Fruit fly (Drosophila melanogaster) whole organism, embryonic: Measurements from ENCODE around the gene CG15916.

Experiments
- Atf3 ChIP-seq: fragments of 200-800 bp; sonication (Bioruptor generic); optimal IDR thresholded peaks from 3 replicates; lab custom pipeline; 2016; ENCODE audit warnings: missing biosample characterization, missing genetic modification characterization
- B-H1 ChIP-seq: fragments of 200-800 bp; sonication (Bioruptor generic); IDR thresholded peaks from 3 replicates; pipeline ENCODE4 v1.3.6; 2022; ENCODE audit warnings: missing biosample characterization, missing genetic modification characterization
- Bdp1 ChIP-seq: fragments of 200-800 bp; sonication (Bioruptor generic); optimal IDR thresholded peaks from 3 replicates; lab custom pipeline; 2016; ENCODE audit warnings: missing biosample characterization, missing genetic modification characterization
- BtbVII ChIP-seq: fragments of 200-800 bp; sonication (Bioruptor generic); optimal IDR thresholded peaks from 3 replicates; lab custom pipeline; 2017; ENCODE audit warnings: missing biosample characterization, mild to moderate bottlenecking, missing genetic modification characterization
- C15 ChIP-seq: fragments of 200-800 bp; sonication (Bioruptor generic); IDR thresholded peaks from 3 replicates; pipeline ENCODE4 v1.3.6; 2022; ENCODE audit warnings: missing biosample characterization, missing genetic modification characterization
- CG10321 ChIP-seq: fragments of 200-800 bp; sonication (Bioruptor generic); IDR thresholded peaks from 2 replicates; pipeline ENCODE4 v1.3.6; 2022; ENCODE audit warnings: missing biosample characterization, missing genetic modification characterization
- CG12744 ChIP-seq: fragments of 200-800 bp; sonication (Bioruptor generic); optimal IDR thresholded peaks from 2 replicates; lab custom pipeline; 2016; ENCODE audit warnings: missing biosample characterization, missing genetic modification characterization
- CG17359 ChIP-seq: fragments of 200-800 bp; sonication (Bioruptor generic); optimal IDR thresholded peaks from 3 replicates; lab custom pipeline; 2018; ENCODE audit warnings: missing biosample characterization, mild to moderate bottlenecking, missing genetic modification characterization, moderate library complexity
- CG18476 ChIP-seq: fragments of 200-800 bp; sonication (Bioruptor generic); optimal IDR thresholded peaks from 2 replicates; lab custom pipeline; 2016; ENCODE audit warnings: missing biosample characterization, mild to moderate bottlenecking, missing genetic modification characterization
- CG30431 ChIP-seq: fragments of 200-800 bp; sonication (Bioruptor generic); optimal IDR thresholded peaks from 2 replicates; lab custom pipeline; 2017; ENCODE audit warnings: missing biosample characterization, missing genetic modification characterization
- CG32767 ChIP-seq: fragments of 200-800 bp; sonication (Bioruptor generic); IDR thresholded peaks from 2 replicates; pipeline ENCODE4 v1.3.6; 2022; ENCODE audit warnings: missing biosample characterization, missing genetic modification characterization
- CG34376 ChIP-seq: fragments of 200-800 bp; sonication (Bioruptor generic); optimal IDR thresholded peaks from 2 replicates; lab custom pipeline; 2018; ENCODE audit warnings: missing biosample characterization, mild to moderate bottlenecking, missing genetic modification characterization
- CG4820 ChIP-seq: fragments of 200-800 bp; sonication (Bioruptor generic); optimal IDR thresholded peaks from 3 replicates; lab custom pipeline; 2016; ENCODE audit warnings: missing biosample characterization, missing genetic modification characterization
- CG4854 ChIP-seq: fragments of 200-800 bp; sonication (Bioruptor generic); optimal IDR thresholded peaks from 2 replicates; lab custom pipeline; 2016; ENCODE audit warnings: missing biosample characterization, missing genetic modification characterization, inconsistent platforms
- CG7357 ChIP-seq: fragments of 200-800 bp; sonication (Bioruptor generic); IDR thresholded peaks from 3 replicates; pipeline ENCODE4 v1.3.6; 2022; ENCODE audit warnings: missing biosample characterization, missing genetic modification characterization
- CG9797 ChIP-seq: fragments of 200-800 bp; sonication (Bioruptor generic); optimal IDR thresholded peaks from 3 replicates; lab custom pipeline; 2018; ENCODE audit warnings: missing biosample characterization, mild to moderate bottlenecking, missing genetic modification characterization
- CkIIα-i1 ChIP-seq: fragments of 200-800 bp; sonication (Bioruptor generic); IDR thresholded peaks from 2 replicates; pipeline ENCODE4 v1.3.6; 2022; ENCODE audit warnings: missing biosample characterization, missing genetic modification characterization
- Dbx ChIP-seq: fragments of 200-800 bp; sonication (Bioruptor generic); IDR thresholded peaks from 3 replicates; pipeline ENCODE4 v1.3.6; 2022; ENCODE audit warnings: missing biosample characterization, missing genetic modification characterization
- Fer3 ChIP-seq: fragments of 200-800 bp; sonication (Bioruptor generic); optimal IDR thresholded peaks from 2 replicates; lab custom pipeline; 2018; ENCODE audit warnings: missing biosample characterization, mild to moderate bottlenecking, missing genetic modification characterization, moderate library complexity
- Hmr ChIP-seq: fragments of 200-800 bp; sonication (Bioruptor generic); optimal IDR thresholded peaks from 3 replicates; lab custom pipeline; 2017; ENCODE audit warnings: mild to moderate bottlenecking, missing biosample characterization, missing genetic modification reagents, missing genetic modification characterization
- Lim3 ChIP-seq: fragments of 200-800 bp; sonication (Bioruptor generic); IDR thresholded peaks from 2 replicates; pipeline ENCODE4 v1.3.6; 2022; ENCODE audit warnings: missing biosample characterization, missing genetic modification characterization
- MESR4 ChIP-seq: fragments of 200-800 bp; sonication (Bioruptor generic); optimal IDR thresholded peaks from 2 replicates; lab custom pipeline; 2018; ENCODE audit warnings: missing biosample characterization, mild to moderate bottlenecking, missing genetic modification characterization, moderate library complexity
- Mad ChIP-seq: fragments of 200-800 bp; sonication (Bioruptor generic); optimal IDR thresholded peaks from 2 replicates; lab custom pipeline; 2016; ENCODE audit warnings: missing biosample characterization, missing genetic modification characterization
- Nf-YB ChIP-seq: fragments of 200-800 bp; sonication (Bioruptor generic); optimal IDR thresholded peaks from 3 replicates; lab custom pipeline; 2019; ENCODE audit warnings: missing biosample characterization, mild to moderate bottlenecking, missing genetic modification characterization, moderate library complexity
- Opbp ChIP-seq: fragments of 200-800 bp; sonication (Bioruptor generic); IDR thresholded peaks from 3 replicates; pipeline ENCODE4 v1.3.6; 2022; ENCODE audit warnings: missing biosample characterization, missing genetic modification characterization; ENCODE audit not compliant: partially characterized antibody
- Sin3A ChIP-seq: fragments of >200 bp; optimal IDR thresholded peaks from 2 replicates; lab custom pipeline; 2018
- Sox100B ChIP-seq: fragments of 200-800 bp; sonication (Bioruptor generic); optimal IDR thresholded peaks from 3 replicates; lab custom pipeline; 2018; ENCODE audit warnings: missing biosample characterization, mild to moderate bottlenecking, missing genetic modification characterization
- Xbp1 ChIP-seq: fragments of 200-800 bp; sonication (Bioruptor generic); optimal IDR thresholded peaks from 3 replicates; lab custom pipeline; 2016; ENCODE audit warnings: missing biosample characterization, mild to moderate bottlenecking, missing genetic modification characterization
- ac ChIP-seq: fragments of 200-800 bp; sonication (Bioruptor generic); optimal IDR thresholded peaks from 3 replicates; lab custom pipeline; 2017; ENCODE audit warnings: missing biosample characterization, mild to moderate bottlenecking, missing genetic modification characterization
- cato ChIP-seq: fragments of 200-800 bp; sonication (Bioruptor generic); optimal IDR thresholded peaks from 2 replicates; lab custom pipeline; 2016; ENCODE audit warnings: missing biosample characterization, missing genetic modification characterization, borderline replicate concordance
- dpn ChIP-seq, 2 experiments: fragments of 200-800 bp; sonication (Bioruptor generic); optimal IDR thresholded peaks; 3 replicates each; lab custom pipeline; 2016; ENCODE audit warnings: missing biosample characterization in 2 of 2, missing genetic modification characterization in 2 of 2
- ewg ChIP-seq: fragments of 200-800 bp; sonication (Bioruptor generic); optimal IDR thresholded peaks from 3 replicates; lab custom pipeline; 2017; ENCODE audit warnings: mild to moderate bottlenecking, missing biosample characterization, missing genetic modification reagents, missing genetic modification characterization
- fd102C ChIP-seq: fragments of 200-800 bp; sonication (Bioruptor generic); optimal IDR thresholded peaks from 2 replicates; lab custom pipeline; 2018; ENCODE audit warnings: missing biosample characterization, mild to moderate bottlenecking, missing genetic modification characterization, moderate library complexity
- jigr1 ChIP-seq: fragments of 200-800 bp; sonication (Bioruptor generic); IDR thresholded peaks from 3 replicates; pipeline ENCODE4 v1.3.6; 2022; ENCODE audit warnings: missing biosample characterization, missing genetic modification characterization
- jing ChIP-seq: fragments of 200-800 bp; sonication (Bioruptor generic); optimal IDR thresholded peaks from 2 replicates; lab custom pipeline; 2018; ENCODE audit warnings: missing biosample characterization, mild to moderate bottlenecking, missing genetic modification characterization
- maf-S ChIP-seq: fragments of 200-800 bp; sonication (Bioruptor generic); optimal IDR thresholded peaks from 2 replicates; lab custom pipeline; 2016; ENCODE audit warnings: missing biosample characterization, missing genetic modification characterization
- mld ChIP-seq: fragments of 200-800 bp; sonication (Bioruptor generic); IDR thresholded peaks from 3 replicates; pipeline ENCODE4 v1.3.6; 2022; ENCODE audit warnings: missing biosample characterization, missing genetic modification characterization; ENCODE audit not compliant: partially characterized antibody
- nerfin-1 ChIP-seq: fragments of 200-800 bp; sonication (Bioruptor generic); optimal IDR thresholded peaks from 3 replicates; lab custom pipeline; 2019; ENCODE audit warnings: missing biosample characterization, mild to moderate bottlenecking, missing genetic modification characterization, moderate library complexity
- nerfin-2 ChIP-seq: fragments of 200-800 bp; sonication (Bioruptor generic); IDR thresholded peaks from 2 replicates; pipeline ENCODE4 v1.3.6; 2022; ENCODE audit warnings: missing biosample characterization, missing genetic modification characterization; ENCODE audit not compliant: partially characterized antibody
- nmo ChIP-seq: fragments of 200-800 bp; sonication (Bioruptor generic); optimal IDR thresholded peaks from 2 replicates; lab custom pipeline; 2018; ENCODE audit warnings: missing biosample characterization, mild to moderate bottlenecking, missing genetic modification characterization, moderate library complexity
- org-1 ChIP-seq: fragments of 200-800 bp; sonication (Bioruptor generic); optimal IDR thresholded peaks from 2 replicates; lab custom pipeline; 2017; ENCODE audit warnings: missing biosample characterization, missing genetic modification characterization
- repo ChIP-seq: fragments of 200-800 bp; sonication (Bioruptor generic); optimal IDR thresholded peaks from 2 replicates; lab custom pipeline; 2016; ENCODE audit warnings: missing biosample characterization, missing genetic modification characterization
- rib ChIP-seq: fragments of 200-800 bp; sonication (Bioruptor generic); IDR thresholded peaks from 2 replicates; pipeline ENCODE4 v1.3.6; 2022; ENCODE audit warnings: missing biosample characterization, missing genetic modification characterization
- sc ChIP-seq, 3 experiments: fragments of >200 bp in 2 of 3; fragments of 200-800 bp in 1 of 3; sonication (Bioruptor generic) in 1 of 3; optimal IDR thresholded peaks; 2 replicates in 2 of 3; 3 replicates in 1 of 3; lab custom pipeline; 2017; ENCODE audit warnings: mild to moderate bottlenecking in 1 of 3, missing biosample characterization in 1 of 3, missing genetic modification characterization in 1 of 3, missing genetic modification reagents in 1 of 3
- schlank ChIP-seq: fragments of 200-800 bp; sonication (Bioruptor generic); optimal IDR thresholded peaks from 2 replicates; lab custom pipeline; 2018; ENCODE audit warnings: missing biosample characterization, mild to moderate bottlenecking, missing genetic modification characterization
- sim ChIP-seq: fragments of 200-800 bp; sonication (Bioruptor generic); IDR thresholded peaks from 2 replicates; pipeline ENCODE4 v1.3.6; 2022; ENCODE audit warnings: missing biosample characterization, missing genetic modification characterization
- trem ChIP-seq: fragments of 200-800 bp; optimal IDR thresholded peaks from 3 replicates; lab custom pipeline; 2019; ENCODE audit warnings: missing biosample characterization, mild to moderate bottlenecking, missing genetic modification characterization, moderate library complexity
- unpg ChIP-seq: fragments of 200-800 bp; sonication (Bioruptor generic); optimal IDR thresholded peaks from 3 replicates; lab custom pipeline; 2018; ENCODE audit warnings: missing biosample characterization, mild to moderate bottlenecking, missing genetic modification characterization, moderate library complexity
- vnd ChIP-seq: fragments of 200-800 bp; sonication (Bioruptor generic); IDR thresholded peaks from 3 replicates; pipeline ENCODE4 v1.3.6; 2022; ENCODE audit warnings: missing biosample characterization, missing genetic modification characterization; ENCODE audit not compliant: partially characterized antibody
- wor ChIP-seq: fragments of 200-800 bp; sonication (Bioruptor generic); IDR thresholded peaks from 2 replicates; pipeline ENCODE4 v1.3.6; 2022; ENCODE audit warnings: missing biosample characterization, missing genetic modification characterization

Gene CG15916

DNA sequence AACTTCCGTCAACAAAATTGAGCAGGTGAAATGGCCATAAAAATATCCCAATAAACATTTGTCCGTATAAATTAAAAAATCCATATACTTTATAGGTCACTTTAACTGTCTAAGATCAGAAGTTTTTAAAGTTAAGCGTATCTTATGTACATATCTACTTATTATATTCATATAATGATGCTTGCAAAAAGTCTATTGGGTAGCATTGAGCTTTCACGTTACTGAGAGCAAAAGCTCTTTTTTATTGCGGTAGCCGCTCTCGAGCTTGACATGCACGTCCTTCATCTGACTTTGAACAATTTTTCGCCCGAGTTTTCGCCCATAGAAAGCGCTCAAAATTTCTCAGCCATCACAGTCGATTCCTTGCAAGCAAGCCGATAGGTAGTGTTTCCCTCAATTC lies 22.5 kb upstream of the CG15916 start, which contains the start of gene Gapdh2 (continued):
- TF ChIP-seq mld (GFP tag; lab: Robert Waterston, UW) (no peak), ac (GFP tag; lab: Kevin White, UChicago) (peak; percentile 87), vnd (GFP tag; lab: Robert Waterston, UW) (no peak), nerfin-1 (tag; lab: Kevin White, UChicago) (peak; percentile 99), CkIIα-i1 (GFP tag; lab: Robert Waterston, UW) (peak; percentile 95), sc (optimal IDR thresholded peaks at IDR 0.05; lab: Kevin White, UChicago) (no peak), sc (GFP tag; optimal IDR thresholded peaks at IDR 0.05; lab: Kevin White, UChicago) (peak; percentile 96), B-H1 (GFP tag; lab: Robert Waterston, UW) (peak; percentile 99), CG4854 (GFP tag; lab: Kevin White, UChicago) (peak; percentile 98), CG17359 (peak; percentile 100), Bdp1 (GFP tag; lab: Kevin White, UChicago) (peak; percentile 92), CG34376 (GFP tag; lab: Kevin White, UChicago) (peak; percentile 100), CG32767 (peak; percentile 99), Lim3 (GFP tag; lab: Robert Waterston, UW) (peak; percentile 96; the same call in 1 of the 2 replicates), CG30431 (no peak), Sox100B (GFP tag; lab: Kevin White, UChicago) (peak; percentile 99), Fer3 (tag; lab: Kevin White, UChicago) (peak; percentile 100), Nf-YB (GFP tag; lab: Kevin White, UChicago) (peak; percentile 92), unpg (peak; percentile 100), CG10321 (peak; percentile 90), jing (GFP tag; lab: Kevin White, UChicago) (peak; percentile 95), Xbp1 (GFP tag; lab: Kevin White, UChicago) (peak; percentile 98), Hmr (GFP tag; lab: Kevin White, UChicago) (peak; percentile 100), nerfin-2 (GFP tag; lab: Robert Waterston, UW) (no peak), jigr1 (no peak; the same call in 2 of the 3 replicates), Mad (GFP tag; lab: Kevin White, UChicago) (peak; percentile 97), schlank (tag; lab: Kevin White, UChicago) (peak; percentile 99), CG18476 (GFP tag; lab: Kevin White, UChicago) (peak; percentile 99), org-1 (GFP tag; lab: Kevin White, UChicago) (peak; percentile 99), Sin3A (no peak), sim (peak; percentile 98), trem (tag; lab: Kevin White, UChicago) (peak; percentile 96), repo (GFP tag; lab: Kevin White, UChicago) (peak; percentile 94), dpn (GFP tag; optimal IDR thresholded peaks at IDR 0.05; lab: Kevin White, UChicago) (peak; percentile 98 to 99), wor (peak; percentile 98), fd102C (GFP tag; lab: Kevin White, UChicago) (peak; percentile 64), CG7357 (GFP tag; lab: Robert Waterston, UW) (peak; percentile 94), Opbp (GFP tag; lab: Robert Waterston, UW) (no peak), C15 (GFP tag; lab: Robert Waterston, UW) (peak; percentile 98), CG12744 (GFP tag; lab: Kevin White, UChicago) (peak; percentile 98), maf-S (GFP tag; lab: Kevin White, UChicago) (peak; percentile 96), cato (GFP tag; lab: Kevin White, UChicago) (peak; percentile 96), nmo (GFP tag; lab: Kevin White, UChicago) (peak; percentile 99), rib (peak; percentile 99), MESR4 (peak; percentile 84), CG9797 (GFP tag; lab: Kevin White, UChicago) (peak; percentile 64), Dbx (GFP tag; lab: Robert Waterston, UW) (peak; percentile 99), CG4820 (GFP tag; lab: Kevin White, UChicago) (peak; percentile 98), Atf3 (peak; percentile 91), BtbVII (peak; percentile 100), ewg (GFP tag; lab: Kevin White, UChicago) (peak; percentile 97)
